Worm (Caenorhabditis elegans): ENCODE measurements around the gene dylt-2.

ce11 chrX:8950507-8951028, 10.6 kb upstream of the dylt-2 start, which contains the start of gene trk-1:
- TF ChIP-seq flt-1 (GFP tag; IDR thresholded peaks at IDR 0.05) (no peak), cog-1 (tag; optimal IDR thresholded peaks at IDR 0.05) (no peak), tab-1 (GFP tag; IDR thresholded peaks at IDR 0.05) (no peak)
